Fruit fly (Drosophila melanogaster): Measurements from ENCODE around the gene CG14406.

CG14406 gene

dm6 chrX:14952097-14952844 is 41.6 kb upstream of the CG14406 start (continued):
- peak; percentile 89 for TF ChIP-seq Sox14 (GFP tag; optimal IDR thresholded peaks at IDR 0.05)
- TF ChIP-seq Eip75B (GFP tag; optimal IDR thresholded peaks at IDR 0.05): peak; percentile 82
- peak; percentile 95 for TF ChIP-seq Eip78C (GFP tag)
- peak; percentile 86 for TF ChIP-seq acj6 (GFP tag; optimal IDR thresholded peaks at IDR 0.05)
- peak; percentile 74 for TF ChIP-seq CG11294 (GFP tag; IDR thresholded peaks at IDR 0.05)
- TF ChIP-seq Lpt (GFP tag; optimal IDR thresholded peaks at IDR 0.05): peak; percentile 86
- TF ChIP-seq dsx (GFP tag; optimal IDR thresholded peaks at IDR 0.05; ENCODE audit: poor library complexity, severe bottlenecking): peak; percentile 56
- peak; percentile 64 for TF ChIP-seq CG11762 (GFP tag; optimal IDR thresholded peaks at IDR 0.05; ENCODE audit: insufficient read depth)
- peak; percentile 77 for TF ChIP-seq CG34406 (GFP tag; optimal IDR thresholded peaks at IDR 0.05)
- TF ChIP-seq net (GFP tag; optimal IDR thresholded peaks at IDR 0.05): peak; percentile 83
- peak; percentile 44 for TF ChIP-seq spab (GFP tag; optimal IDR thresholded peaks at IDR 0.05)
- peak; percentile 54 for TF ChIP-seq CG3032 (tag; optimal IDR thresholded peaks at IDR 0.05)
- TF ChIP-seq CG8319 (GFP tag; optimal IDR thresholded peaks at IDR 0.05): peak; percentile 71
- TF ChIP-seq CG4318 (GFP tag; optimal IDR thresholded peaks at IDR 0.05): peak; percentile 70
- TF ChIP-seq lz (GFP tag; optimal IDR thresholded peaks at IDR 0.05): peak; percentile 86
- TF ChIP-seq Smox (GFP tag; optimal IDR thresholded peaks at IDR 0.05): peak; percentile 84
- no peak for TF ChIP-seq CG9139 (GFP tag; optimal IDR thresholded peaks at IDR 0.05)
- peak; percentile 82 for TF ChIP-seq cyc (GFP tag; optimal IDR thresholded peaks at IDR 0.05)

- TF ChIP-seq fd59A (GFP tag; optimal IDR thresholded peaks at IDR 0.05) (no peak), Gug (GFP tag; IDR thresholded peaks at IDR 0.05) (peak; percentile 18; the same call in 1 of the 2 replicates), acj6 (GFP tag; optimal IDR thresholded peaks at IDR 0.05) (no peak), Blimp-1 (GFP tag; optimal IDR thresholded peaks at IDR 0.05) (no peak), eg (GFP tag; IDR thresholded peaks at IDR 0.05) (peak; percentile 5; the same call in 1 of the 3 replicates), CG10631 (GFP tag; optimal IDR thresholded peaks at IDR 0.05) (no peak), svp (GFP tag) (peak; percentile 79), CG6163 (GFP tag; IDR thresholded peaks at IDR 0.05) (peak; percentile 8)
Observed at dm6 chrX:14951346-14951862, 40.8 kb upstream of the CG14406 start.

dm6 chrX:14950273-14951272 is 39.9 kb upstream of the CG14406 start:
- peak; percentile 97 for TF ChIP-seq Ets21C (GFP tag; optimal IDR thresholded peaks at IDR 0.05)
- TF ChIP-seq Eip78C (GFP tag): peak; percentile 100
- peak; percentile 99 for TF ChIP-seq CG15336 (GFP tag; IDR thresholded peaks at IDR 0.05)
- TF ChIP-seq CG11902 (GFP tag; optimal IDR thresholded peaks at IDR 0.05): peak; percentile 97
- peak; percentile 98 for TF ChIP-seq CG31627 (GFP tag; optimal IDR thresholded peaks at IDR 0.05)
- TF ChIP-seq CG8319 (GFP tag; optimal IDR thresholded peaks at IDR 0.05): peak; percentile 97
- TF ChIP-seq net (GFP tag; optimal IDR thresholded peaks at IDR 0.05): peak; percentile 98
- TF ChIP-seq Sox102F (GFP tag; optimal IDR thresholded peaks at IDR 0.05): peak; percentile 98
- peak; percentile 95 for TF ChIP-seq CG7368 (GFP tag; optimal IDR thresholded peaks at IDR 0.05)
- TF ChIP-seq CG6808 (GFP tag; optimal IDR thresholded peaks at IDR 0.05): peak; percentile 98
- peak; percentile 97 for TF ChIP-seq dac (GFP tag; optimal IDR thresholded peaks at IDR 0.05)
- peak; percentile 94 to 99 for TF ChIP-seq salr (GFP tag; optimal IDR thresholded peaks at IDR 0.05)
- peak; percentile 97 for TF ChIP-seq dsx (GFP tag; optimal IDR thresholded peaks at IDR 0.05; ENCODE audit: poor library complexity, severe bottlenecking)
- TF ChIP-seq CG10631 (GFP tag; optimal IDR thresholded peaks at IDR 0.05): peak; percentile 98
- TF ChIP-seq pdm3 (GFP tag; optimal IDR thresholded peaks at IDR 0.05): peak; percentile 99
- TF ChIP-seq spab (GFP tag; optimal IDR thresholded peaks at IDR 0.05): peak; percentile 98
- peak; percentile 99 for TF ChIP-seq CG6276 (GFP tag; optimal IDR thresholded peaks at IDR 0.05)
- peak; percentile 99 for TF ChIP-seq esn (GFP tag; optimal IDR thresholded peaks at IDR 0.05)
- peak; percentile 98 for TF ChIP-seq CG11762 (GFP tag; optimal IDR thresholded peaks at IDR 0.05; ENCODE audit: insufficient read depth)
- TF ChIP-seq CG16779 (tag; optimal IDR thresholded peaks at IDR 0.05): peak; percentile 97
- peak; percentile 99 for TF ChIP-seq topi (GFP tag; optimal IDR thresholded peaks at IDR 0.05)
- TF ChIP-seq cyc (GFP tag; optimal IDR thresholded peaks at IDR 0.05): peak; percentile 98
- TF ChIP-seq CG4318 (GFP tag; optimal IDR thresholded peaks at IDR 0.05): peak; percentile 97
- peak; percentile 99 for TF ChIP-seq CG34406 (GFP tag; optimal IDR thresholded peaks at IDR 0.05)
- peak; percentile 55 for TF ChIP-seq Hr38 (GFP tag; optimal IDR thresholded peaks at IDR 0.05)
- TF ChIP-seq Eip75B (GFP tag; optimal IDR thresholded peaks at IDR 0.05): peak; percentile 98
- TF ChIP-seq lz (GFP tag; optimal IDR thresholded peaks at IDR 0.05): peak; percentile 99
- peak; percentile 98 for TF ChIP-seq Lpt (GFP tag; optimal IDR thresholded peaks at IDR 0.05)
- peak; percentile 100 for TF ChIP-seq svp (GFP tag)
- TF ChIP-seq fd59A (GFP tag; optimal IDR thresholded peaks at IDR 0.05): peak; percentile 99
- peak; percentile 97 for TF ChIP-seq Blimp-1 (GFP tag; optimal IDR thresholded peaks at IDR 0.05)
